Fruit fly (Drosophila melanogaster) whole organism, prepupa: Measurements from ENCODE around the gene CG14259.
A peak's percentile ranks its signal among the peaks of the same experiment; 100 is the strongest.

Experiments used
- CG6792 ChIP-seq: fragments of 200-800 bp; sonication (Bioruptor generic); optimal IDR thresholded peaks from 3 replicates; lab custom pipeline; 2016; ENCODE audit warnings: missing biosample characterization, missing genetic modification characterization
- CG6808 ChIP-seq: fragments of 200-800 bp; sonication (Bioruptor generic); optimal IDR thresholded peaks from 3 replicates; lab custom pipeline; 2017; ENCODE audit warnings: missing biosample characterization, missing genetic modification characterization, mild to moderate bottlenecking, moderate library complexity, missing genetic modification reagents
- Hr39 ChIP-seq: fragments of 200-800 bp; sonication (Bioruptor generic); optimal IDR thresholded peaks from 2 replicates; lab custom pipeline; 2016; ENCODE audit warnings: missing biosample characterization, missing genetic modification characterization
- Hr4 ChIP-seq: fragments of 200-800 bp; sonication (Bioruptor generic); optimal IDR thresholded peaks from 3 replicates; lab custom pipeline; 2016; ENCODE audit warnings: missing biosample characterization, missing genetic modification characterization
- dac ChIP-seq: fragments of 200-800 bp; sonication (Bioruptor generic); optimal IDR thresholded peaks from 2 replicates; lab custom pipeline; 2017; ENCODE audit warnings: missing biosample characterization, mild to moderate bottlenecking, missing genetic modification characterization

DNA sequence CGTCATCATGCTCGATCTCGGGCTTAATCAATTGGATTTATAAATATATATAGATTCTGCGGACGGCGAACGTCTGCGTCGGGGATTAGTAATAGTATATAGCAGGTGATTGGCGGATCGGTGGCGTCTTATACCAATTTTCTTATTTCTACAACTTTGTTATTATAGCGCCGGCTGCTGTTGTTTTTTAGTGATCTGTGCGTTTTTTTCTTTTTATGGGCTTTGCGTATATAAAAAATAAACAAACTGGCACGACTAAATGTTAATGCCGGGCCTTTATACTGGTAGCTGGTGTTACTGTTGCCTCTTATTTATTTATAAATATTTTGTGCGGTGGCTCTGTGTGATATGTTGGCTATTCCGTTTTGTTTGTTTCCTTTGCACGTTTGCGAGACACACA, 25.1 kb upstream of the CG14259 start:
- TF ChIP-seq Hr4 (GFP tag; lab: Kevin White, UChicago) (peak; percentile 3), CG6808 (peak; percentile 63), dac (GFP tag; lab: Kevin White, UChicago) (no peak), CG6792 (GFP tag; lab: Kevin White, UChicago) (no peak), Hr39 (GFP tag; lab: Kevin White, UChicago) (no peak)
